Worm (Caenorhabditis elegans): Measurements from ENCODE around the gene Y46H3D.8.

Y46H3D.8 gene

ce11 chrV:1631148-1631547 is at the start of gene Y46H3D.8:
TSS of gene Y46H3D.8 (minus strand) at chrV:1631248.
- TF ChIP-seq nhr-77 (tag; optimal IDR thresholded peaks at IDR 0.05) (no peak), nhr-12 (tag; optimal IDR thresholded peaks at IDR 0.05) (no peak), pqm-1 (tag; optimal IDR thresholded peaks at IDR 0.05) (no peak), hmg-11 (tag; optimal IDR thresholded peaks at IDR 0.05) (no peak), daf-12 (tag; optimal IDR thresholded peaks at IDR 0.05) (no peak), egl-5 (tag; optimal IDR thresholded peaks at IDR 0.05) (no peak), fkh-2 (tag; optimal IDR thresholded peaks at IDR 0.05) (no peak), unc-39 (tag; optimal IDR thresholded peaks at IDR 0.05) (no peak), ceh-28 (tag; optimal IDR thresholded peaks at IDR 0.05) (no peak), ZK546.5 (tag; optimal IDR thresholded peaks at IDR 0.05) (no peak), elt-1 (tag; optimal IDR thresholded peaks at IDR 0.05) (no peak), nhr-237 (tag; optimal IDR thresholded peaks at IDR 0.05) (no peak), ama-1 (optimal IDR thresholded peaks at IDR 0.05) (no peak), R02D3.7 (tag; optimal IDR thresholded peaks at IDR 0.05) (no peak), mdl-1 (tag; optimal IDR thresholded peaks at IDR 0.05) (no peak), zag-1 (tag; optimal IDR thresholded peaks at IDR 0.05) (no peak), sea-2 (GFP tag; optimal IDR thresholded peaks at IDR 0.05) (no peak)

- TF ChIP-seq egl-5 (tag; optimal IDR thresholded peaks at IDR 0.05): no peak
- no peak for TF ChIP-seq pqm-1 (tag; optimal IDR thresholded peaks at IDR 0.05)
- no peak for TF ChIP-seq nhr-23 (tag; optimal IDR thresholded peaks at IDR 0.05)
- TF ChIP-seq tbx-2 (tag; optimal IDR thresholded peaks at IDR 0.05): no peak
- TF ChIP-seq ama-1 (optimal IDR thresholded peaks at IDR 0.05): no peak
- no peak for TF ChIP-seq fkh-2 (tag; optimal IDR thresholded peaks at IDR 0.05)
- no peak for TF ChIP-seq nhr-28 (tag; optimal IDR thresholded peaks at IDR 0.05)
These were observed 49.7 kb upstream of the Y46H3D.8 start, which contains the start of gene srw-91 for ce11 chrV:1680770-1681169. TSS of gene srw-91 (minus strand) at chrV:1680870.

ce11 chrV:1678228-1678627 is 47.2 kb upstream of the Y46H3D.8 start, which contains the start of gene srw-98:
TSS of gene srw-98 (minus strand) at chrV:1678328.
- TF ChIP-seq lin-39 (tag; optimal IDR thresholded peaks at IDR 0.05): no peak
- no peak for TF ChIP-seq mdl-1 (tag; optimal IDR thresholded peaks at IDR 0.05)
- TF ChIP-seq ZK546.5 (tag; optimal IDR thresholded peaks at IDR 0.05): no peak
- no peak for TF ChIP-seq nhr-11 (tag; optimal IDR thresholded peaks at IDR 0.05)
- TF ChIP-seq eor-1 (tag; optimal IDR thresholded peaks at IDR 0.05): no peak
- no peak for TF ChIP-seq zag-1 (tag; optimal IDR thresholded peaks at IDR 0.05)
- no peak for TF ChIP-seq ztf-4 (tag; optimal IDR thresholded peaks at IDR 0.05)
- no peak for TF ChIP-seq nfya-1 (tag; optimal IDR thresholded peaks at IDR 0.05; ENCODE audit: insufficient read depth)
- TF ChIP-seq ceh-82 (tag; optimal IDR thresholded peaks at IDR 0.05): no peak
- no peak for TF ChIP-seq elt-3 (tag; optimal IDR thresholded peaks at IDR 0.05)
- TF ChIP-seq nhr-67 (tag; optimal IDR thresholded peaks at IDR 0.05): no peak
- TF ChIP-seq ama-1 (optimal IDR thresholded peaks at IDR 0.05): no peak
- TF ChIP-seq nhr-76 (tag; optimal IDR thresholded peaks at IDR 0.05): no peak
- no peak for TF ChIP-seq skn-1 (tag; optimal IDR thresholded peaks at IDR 0.05)

ce11 chrV:1668216-1668615 is 37.2 kb upstream of the Y46H3D.8 start, which contains the start of gene irld-42:
TSS of gene irld-42 (plus strand) at chrV:1668516.
- no peak for TF ChIP-seq ceh-16 (tag; optimal IDR thresholded peaks at IDR 0.05)
- TF ChIP-seq pqm-1 (tag; optimal IDR thresholded peaks at IDR 0.05): no peak
- TF ChIP-seq mml-1 (tag; optimal IDR thresholded peaks at IDR 0.05): no peak
- TF ChIP-seq elt-1 (tag; optimal IDR thresholded peaks at IDR 0.05): no peak
- TF ChIP-seq nhr-67 (tag; optimal IDR thresholded peaks at IDR 0.05): no peak
- no peak for TF ChIP-seq unc-62 (GFP tag; optimal IDR thresholded peaks at IDR 0.05)
- no peak for TF ChIP-seq R02D3.7 (tag; optimal IDR thresholded peaks at IDR 0.05)

ce11 chrV:1666904-1667303 is 35.9 kb upstream of the Y46H3D.8 start, which contains the start of gene K04F1.8:
TSS of gene K04F1.8 (plus strand) at chrV:1667204.
- TF ChIP-seq nhr-237 (tag; optimal IDR thresholded peaks at IDR 0.05): no peak
- TF ChIP-seq lsy-12 (tag; optimal IDR thresholded peaks at IDR 0.05): no peak
- TF ChIP-seq ceh-16 (tag; optimal IDR thresholded peaks at IDR 0.05): no peak
- no peak for TF ChIP-seq tbx-2 (tag; optimal IDR thresholded peaks at IDR 0.05)
- no peak for TF ChIP-seq aly-2 (tag; optimal IDR thresholded peaks at IDR 0.05)
- TF ChIP-seq lin-39 (tag; optimal IDR thresholded peaks at IDR 0.05): no peak
- no peak for TF ChIP-seq R02D3.7 (tag; optimal IDR thresholded peaks at IDR 0.05)
- no peak for TF ChIP-seq zag-1 (tag; optimal IDR thresholded peaks at IDR 0.05)
- no peak for TF ChIP-seq fos-1 (tag; optimal IDR thresholded peaks at IDR 0.05)
- no peak for TF ChIP-seq elt-2 (tag; optimal IDR thresholded peaks at IDR 0.05)
- no peak for TF ChIP-seq lin-15B (tag; optimal IDR thresholded peaks at IDR 0.05)
- TF ChIP-seq nhr-76 (tag; optimal IDR thresholded peaks at IDR 0.05): no peak
- TF ChIP-seq ZK546.5 (tag; optimal IDR thresholded peaks at IDR 0.05): no peak
- no peak for TF ChIP-seq ama-1 (optimal IDR thresholded peaks at IDR 0.05)
- no peak for TF ChIP-seq ztf-11 (tag; optimal IDR thresholded peaks at IDR 0.05)
- TF ChIP-seq nfya-1 (tag; optimal IDR thresholded peaks at IDR 0.05; ENCODE audit: insufficient read depth): no peak

All from whole organism, L3 larva.